Worm (Caenorhabditis elegans): ENCODE data around the gene nkb-3.

nkb-3 gene

DNA sequence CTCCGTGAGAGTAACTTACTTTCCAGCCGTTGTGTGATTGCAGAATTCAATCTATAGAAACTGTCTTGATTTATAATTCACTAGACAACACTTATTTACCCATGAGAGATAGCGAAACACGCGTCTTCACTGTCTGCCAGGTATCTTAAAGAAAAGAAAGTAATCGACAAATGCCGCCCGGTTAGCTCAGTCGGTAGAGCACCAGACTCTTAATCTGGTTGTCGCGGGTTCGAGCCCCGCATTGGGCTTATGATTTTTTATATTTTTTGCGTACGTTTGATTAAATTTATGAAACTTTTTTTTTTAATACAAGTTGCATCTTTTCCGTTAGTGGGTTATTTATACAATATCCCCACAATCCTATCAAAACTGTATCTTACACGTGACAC, 11.7 kb upstream of the nkb-3 start:
- TF ChIP-seq elt-2 (tag; optimal IDR thresholded peaks at IDR 0.05): peak; percentile 20
- TF ChIP-seq jun-1 (tag; optimal IDR thresholded peaks at IDR 0.05): no peak
- TF ChIP-seq ceh-9 (tag; optimal IDR thresholded peaks at IDR 0.05): no peak
- TF ChIP-seq fkh-10 (GFP tag; optimal IDR thresholded peaks at IDR 0.05): no peak
- no peak for TF ChIP-seq snpc-4 (tag; optimal IDR thresholded peaks at IDR 0.05)
- peak; percentile 26 for TF ChIP-seq pha-4 (tag; optimal IDR thresholded peaks at IDR 0.05)
- no peak for TF ChIP-seq fos-1 (tag; optimal IDR thresholded peaks at IDR 0.05)

DNA sequence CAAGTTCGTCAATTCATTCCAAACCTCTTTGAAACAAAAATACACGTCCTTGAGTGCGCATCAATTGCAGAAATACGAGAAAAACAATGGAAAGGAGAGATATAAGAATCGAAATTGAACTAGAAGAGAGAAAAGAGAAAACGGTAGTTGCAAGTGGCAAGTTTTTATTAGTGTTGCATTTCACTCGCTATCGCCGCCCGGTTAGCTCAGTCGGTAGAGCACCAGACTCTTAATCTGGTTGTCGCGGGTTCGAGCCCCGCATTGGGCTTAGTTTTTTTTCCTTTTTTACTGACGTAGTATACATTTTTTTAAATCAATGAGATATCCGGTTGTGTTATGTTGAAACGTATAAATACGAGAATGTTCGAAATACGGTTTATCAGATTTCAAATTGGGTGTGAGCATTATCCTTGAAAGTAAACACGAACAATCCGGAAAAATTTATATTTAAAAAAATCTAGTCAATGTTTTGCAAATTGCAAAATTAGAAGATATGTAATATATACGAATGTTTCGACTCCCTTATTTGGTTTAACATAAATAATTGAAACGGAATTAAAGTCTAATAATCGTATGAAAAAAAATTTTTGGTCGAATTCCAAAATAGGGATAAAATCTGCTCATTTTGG, 11.2 kb upstream of the nkb-3 start:
- peak; percentile 35 for TF ChIP-seq nfya-1 (tag; optimal IDR thresholded peaks at IDR 0.05; ENCODE audit: insufficient read depth)
- TF ChIP-seq nhr-25 (tag; optimal IDR thresholded peaks at IDR 0.05): no peak
- TF ChIP-seq ceh-28 (tag; optimal IDR thresholded peaks at IDR 0.05): no peak
- no peak for TF ChIP-seq lin-39 (tag; optimal IDR thresholded peaks at IDR 0.05)
- no peak for TF ChIP-seq ZK546.5 (tag; optimal IDR thresholded peaks at IDR 0.05)
- TF ChIP-seq ceh-9 (tag; optimal IDR thresholded peaks at IDR 0.05): no peak
- TF ChIP-seq sea-2 (GFP tag; optimal IDR thresholded peaks at IDR 0.05): no peak
- TF ChIP-seq hmg-11 (tag; optimal IDR thresholded peaks at IDR 0.05): peak; percentile 10
- TF ChIP-seq elt-3 (tag; optimal IDR thresholded peaks at IDR 0.05): no peak
- TF ChIP-seq mdl-1 (tag; optimal IDR thresholded peaks at IDR 0.05): no peak
- no peak for TF ChIP-seq nhr-23 (tag; optimal IDR thresholded peaks at IDR 0.05)
- no peak for TF ChIP-seq fkh-10 (GFP tag; optimal IDR thresholded peaks at IDR 0.05)
- peak; percentile 80 for TF ChIP-seq nhr-43 (tag; optimal IDR thresholded peaks at IDR 0.05; ENCODE audit: poor library complexity, severe bottlenecking)
- TF ChIP-seq nhr-76 (tag; optimal IDR thresholded peaks at IDR 0.05): no peak
- no peak for TF ChIP-seq ceh-16 (tag; optimal IDR thresholded peaks at IDR 0.05)
- no peak for TF ChIP-seq eor-1 (tag; optimal IDR thresholded peaks at IDR 0.05)
- TF ChIP-seq lsy-12 (tag; optimal IDR thresholded peaks at IDR 0.05): no peak
- no peak for TF ChIP-seq zag-1 (tag; optimal IDR thresholded peaks at IDR 0.05)
- peak; percentile 13 for TF ChIP-seq elt-2 (tag; optimal IDR thresholded peaks at IDR 0.05)
- TF ChIP-seq egl-5 (tag; optimal IDR thresholded peaks at IDR 0.05): no peak
- TF ChIP-seq nhr-11 (tag; optimal IDR thresholded peaks at IDR 0.05): no peak
- TF ChIP-seq tbx-2 (tag; optimal IDR thresholded peaks at IDR 0.05): peak; percentile 11
- TF ChIP-seq nhr-77 (tag; optimal IDR thresholded peaks at IDR 0.05): no peak
- no peak for TF ChIP-seq lin-15B (tag; optimal IDR thresholded peaks at IDR 0.05)

DNA sequence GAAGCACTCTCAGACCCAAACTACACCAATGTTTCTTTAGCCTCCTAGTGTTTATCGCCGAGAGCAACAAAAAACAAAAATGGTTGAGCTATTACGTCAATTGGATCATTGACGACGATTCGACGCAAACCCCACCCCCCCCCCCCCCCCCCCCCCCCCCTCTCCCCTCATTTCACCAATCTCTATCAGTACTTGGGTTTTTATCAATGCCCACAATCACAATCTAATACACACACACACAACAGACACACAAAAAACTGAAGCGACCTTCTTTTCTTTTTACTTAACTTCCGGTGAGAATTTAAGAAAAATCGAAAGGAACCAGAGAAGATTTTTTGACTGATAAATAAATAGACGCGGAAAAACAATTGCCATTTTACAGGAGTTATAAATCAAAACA, 5.2 kb upstream of the nkb-3 start:
- no peak for TF ChIP-seq nhr-43 (tag; optimal IDR thresholded peaks at IDR 0.05; ENCODE audit: poor library complexity, severe bottlenecking)
- TF ChIP-seq elt-2 (tag; optimal IDR thresholded peaks at IDR 0.05): peak; percentile 61
- no peak for TF ChIP-seq mml-1 (tag; optimal IDR thresholded peaks at IDR 0.05)

DNA sequence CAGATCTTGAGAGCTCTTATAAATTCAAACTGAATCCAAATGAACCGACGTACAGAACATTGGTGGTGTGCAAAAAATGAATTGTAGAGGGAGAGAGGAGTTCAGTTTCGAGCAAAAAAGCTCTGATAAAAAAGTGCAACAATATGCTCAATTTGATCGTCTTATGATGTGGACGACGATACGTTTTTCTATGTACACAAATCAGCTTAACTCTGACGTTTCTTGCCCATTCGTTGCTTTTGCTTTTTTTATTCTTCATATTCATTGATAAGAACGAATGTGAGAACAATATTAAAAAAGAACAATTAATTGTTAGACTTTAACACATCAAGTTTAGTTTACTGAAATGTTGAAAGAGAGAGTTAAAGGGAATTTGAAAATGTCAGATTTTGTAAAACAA, 3.8 kb upstream of the nkb-3 start:
- peak; percentile 26 for TF ChIP-seq pha-4 (tag; optimal IDR thresholded peaks at IDR 0.05)
- TF ChIP-seq elt-2 (tag; optimal IDR thresholded peaks at IDR 0.05): peak; percentile 86
- TF ChIP-seq pqm-1 (tag; optimal IDR thresholded peaks at IDR 0.05): peak; percentile 75
- TF ChIP-seq nhr-12 (tag; optimal IDR thresholded peaks at IDR 0.05): no peak

DNA sequence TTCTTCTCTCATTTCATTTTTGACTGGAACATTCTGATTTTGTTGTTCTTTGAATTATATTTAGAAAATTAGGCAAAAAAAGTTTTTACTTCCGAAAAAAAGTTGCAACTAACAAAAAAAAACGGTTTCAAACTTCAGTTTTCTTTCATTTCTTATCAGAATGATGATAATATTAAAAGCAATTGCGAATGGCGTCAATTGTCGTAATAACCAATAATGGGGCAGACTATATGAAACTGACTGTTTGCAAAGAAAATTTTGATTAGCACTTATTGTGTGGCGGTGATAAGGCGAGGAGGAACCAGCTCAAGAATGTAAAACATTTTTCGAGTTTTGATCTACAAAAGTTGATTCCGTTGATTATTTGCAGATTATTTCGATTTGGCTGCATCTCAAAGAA, 2.4 kb upstream of the nkb-3 start:
- TF ChIP-seq lin-15B (tag; optimal IDR thresholded peaks at IDR 0.05) (no peak), zag-1 (tag; optimal IDR thresholded peaks at IDR 0.05) (no peak), aly-2 (tag; optimal IDR thresholded peaks at IDR 0.05) (no peak), egl-27 (tag; optimal IDR thresholded peaks at IDR 0.05) (no peak), tbx-2 (tag; optimal IDR thresholded peaks at IDR 0.05) (no peak), pqm-1 (tag; optimal IDR thresholded peaks at IDR 0.05) (peak; percentile 84), ceh-9 (tag; optimal IDR thresholded peaks at IDR 0.05) (no peak), nhr-237 (tag; optimal IDR thresholded peaks at IDR 0.05) (no peak), elt-2 (tag; optimal IDR thresholded peaks at IDR 0.05) (peak; percentile 95), mdl-1 (tag; optimal IDR thresholded peaks at IDR 0.05) (no peak), nhr-77 (tag; optimal IDR thresholded peaks at IDR 0.05) (no peak), jun-1 (tag; optimal IDR thresholded peaks at IDR 0.05) (peak; percentile 4), hmg-11 (tag; optimal IDR thresholded peaks at IDR 0.05) (no peak), lsy-12 (tag; optimal IDR thresholded peaks at IDR 0.05) (no peak), ztf-11 (tag; optimal IDR thresholded peaks at IDR 0.05) (no peak), ceh-82 (tag; optimal IDR thresholded peaks at IDR 0.05) (no peak), ZK546.5 (tag; optimal IDR thresholded peaks at IDR 0.05) (no peak), nhr-12 (tag; optimal IDR thresholded peaks at IDR 0.05) (no peak), nhr-67 (tag; optimal IDR thresholded peaks at IDR 0.05) (no peak), unc-62 (GFP tag; optimal IDR thresholded peaks at IDR 0.05) (no peak), nhr-23 (tag; optimal IDR thresholded peaks at IDR 0.05) (no peak), skn-1 (tag; optimal IDR thresholded peaks at IDR 0.05) (peak; percentile 67), sea-2 (GFP tag; optimal IDR thresholded peaks at IDR 0.05) (no peak), eor-1 (tag; optimal IDR thresholded peaks at IDR 0.05) (no peak), nhr-28 (tag; optimal IDR thresholded peaks at IDR 0.05) (no peak)
